Worm (Caenorhabditis elegans) whole organism, L1 larva: Measurements from ENCODE around the gene F19C7.8.
A peak's percentile ranks its signal among the peaks of the same experiment; 100 is the strongest.

Experiments
- Y116A8C.19 ChIP-seq: sonication (generic microtip); optimal IDR thresholded peaks from 2 replicates; lab custom pipeline; 2016; ENCODE audit warnings: missing compliant biosample characterization, missing genetic modification characterization, borderline replicate concordance
- aha-1 ChIP-seq: fragments of 150-350 bp; optimal IDR thresholded peaks from 2 replicates; lab custom pipeline; 2014; ENCODE audit warnings: missing biosample characterization, missing genetic modification characterization
- alr-1 ChIP-seq: fragments of 200-800 bp; sonication (Bioruptor generic); optimal IDR thresholded peaks from 2 replicates; lab custom pipeline; 2018; ENCODE audit warnings: borderline replicate concordance, mild to moderate bottlenecking, missing genetic modification characterization, missing compliant biosample characterization
- aly-2 ChIP-seq: fragments of 150-350 bp; optimal IDR thresholded peaks from 2 replicates; lab custom pipeline; 2014; ENCODE audit warnings: missing biosample characterization, missing genetic modification characterization
- blmp-1 ChIP-seq: fragments of 150-350 bp; optimal IDR thresholded peaks from 2 replicates; lab custom pipeline; 2014; ENCODE audit warnings: missing biosample characterization, missing genetic modification characterization
- ceh-8 ChIP-seq: fragments of 200-800 bp; sonication (Bioruptor generic); optimal IDR thresholded peaks from 2 replicates; lab custom pipeline; 2018; ENCODE audit warnings: mild to moderate bottlenecking, missing genetic modification characterization, moderate library complexity, missing compliant biosample characterization
- ceh-82 ChIP-seq, 3 experiments: fragments of 150-350 bp in 1 of 3; sonication (generic microtip) in 2 of 3; optimal IDR thresholded peaks; 2 replicates each; lab custom pipeline; 2014 to 2017; ENCODE audit warnings: missing biosample characterization in 3 of 3, missing genetic modification characterization in 3 of 3
- ceh-88 ChIP-seq: fragments of 200-800 bp; sonication (Bioruptor generic); IDR thresholded peaks from 2 replicates; pipeline ENCODE4 v1.3.6; 2022; ENCODE audit warnings: missing genetic modification characterization, missing compliant biosample characterization
- ces-1 ChIP-seq: fragments of 150-350 bp; optimal IDR thresholded peaks from 2 replicates; lab custom pipeline; 2014; ENCODE audit warnings: missing biosample characterization, missing genetic modification reagents, missing genetic modification characterization
- efl-1 ChIP-seq, 4 experiments: fragments of 150-350 bp; optimal IDR thresholded peaks in 3 of 4; peaks in 1 of 4; 1 replicate in 1 of 4; 2 replicates in 3 of 4; lab custom pipeline; 2014; ENCODE audit warnings: missing biosample characterization in 2 of 4, missing genetic modification characterization in 2 of 4, missing genetic modification reagents in 2 of 4
- efl-3 ChIP-seq: fragments of 200-800 bp; sonication (Bioruptor generic); optimal IDR thresholded peaks from 2 replicates; lab custom pipeline; 2018; ENCODE audit warnings: mild to moderate bottlenecking, missing genetic modification characterization, missing compliant biosample characterization
- egl-13 ChIP-seq: sonication (generic microtip); optimal IDR thresholded peaks from 2 replicates; lab custom pipeline; 2016; ENCODE audit warnings: missing genotype, missing genetic modification reagents, missing genetic modification characterization, missing compliant biosample characterization
- egl-27 ChIP-seq, 2 experiments: fragments of 150-350 bp in 1 of 2; sonication (generic microtip); optimal IDR thresholded peaks; 3 replicates each; lab custom pipeline; 2017 to 2018; ENCODE audit warnings: missing biosample characterization in 2 of 2, missing genetic modification characterization in 2 of 2, missing genetic modification reagents in 2 of 2
- elt-2 ChIP-seq: sonication (generic microtip); optimal IDR thresholded peaks from 2 replicates; lab custom pipeline; 2016; ENCODE audit warnings: missing genetic modification characterization, mild to moderate bottlenecking, inconsistent platforms, missing compliant biosample characterization, missing genetic modification reagents
- elt-3 ChIP-seq, 6 experiments: fragments of 150-350 bp in 1 of 6; sonication (generic microtip); optimal IDR thresholded peaks; 2 replicates each; lab custom pipeline; 2017 to 2018; ENCODE audit warnings: missing biosample characterization in 6 of 6, missing genetic modification characterization in 6 of 6, inconsistent platforms in 1 of 6
- fkh-10 ChIP-seq: sonication (generic microtip); optimal IDR thresholded peaks from 2 replicates; lab custom pipeline; 2017; ENCODE audit warnings: missing biosample characterization, missing genetic modification reagents, missing genetic modification characterization
- fkh-4 ChIP-seq: sonication (generic microtip); optimal IDR thresholded peaks from 2 replicates; lab custom pipeline; 2016; ENCODE audit warnings: missing compliant biosample characterization, missing genetic modification characterization, borderline replicate concordance
- fos-1 ChIP-seq: fragments of 150-350 bp; optimal IDR thresholded peaks from 2 replicates; lab custom pipeline; 2014; ENCODE audit warnings: missing biosample characterization, missing genetic modification characterization
- grh-1 ChIP-seq: fragments of 200-800 bp; sonication (Bioruptor generic); IDR thresholded peaks from 2 replicates; pipeline ENCODE4 v1.3.6; 2022; ENCODE audit warnings: missing genetic modification reagents, missing genetic modification characterization, missing compliant biosample characterization
- hlh-17 ChIP-seq: fragments of 200-800 bp; sonication (Bioruptor generic); optimal IDR thresholded peaks from 2 replicates; lab custom pipeline; 2018; ENCODE audit warnings: missing genetic modification characterization, mild to moderate bottlenecking, missing compliant biosample characterization, moderate library complexity, borderline replicate concordance
- isw-1 ChIP-seq: fragments of 200-800 bp; sonication (Bioruptor generic); IDR thresholded peaks from 2 replicates; pipeline ENCODE4 v1.3.6; 2022; ENCODE audit warnings: missing genetic modification characterization, missing compliant biosample characterization
- lin-13 ChIP-seq: fragments of 150-350 bp; optimal IDR thresholded peaks from 2 replicates; lab custom pipeline; 2014; ENCODE audit warnings: missing biosample characterization, missing genetic modification reagents, missing genetic modification characterization
- lin-14 ChIP-seq: fragments of 200-800 bp; sonication (Bioruptor generic); optimal IDR thresholded peaks from 2 replicates; lab custom pipeline; 2018; ENCODE audit warnings: mild to moderate bottlenecking, missing genetic modification characterization, moderate library complexity, missing compliant biosample characterization
- lin-35 ChIP-seq, 2 experiments: fragments of 150-350 bp; optimal IDR thresholded peaks; 2 replicates each; lab custom pipeline; 2014; ENCODE audit warnings: missing biosample characterization in 2 of 2, missing genetic modification characterization in 2 of 2, missing genetic modification reagents in 2 of 2
- lin-39 ChIP-seq: fragments of 150-350 bp; optimal IDR thresholded peaks from 2 replicates; lab custom pipeline; 2014; ENCODE audit warnings: missing biosample characterization, missing genetic modification reagents, missing genetic modification characterization
- lsy-2 ChIP-seq, 2 experiments: fragments of 150-350 bp; optimal IDR thresholded peaks; 2 replicates each; lab custom pipeline; 2014; ENCODE audit warnings: missing biosample characterization in 2 of 2, missing genetic modification characterization in 2 of 2
- mep-1 ChIP-seq: fragments of 150-350 bp; optimal IDR thresholded peaks from 2 replicates; lab custom pipeline; 2014; ENCODE audit warnings: missing biosample characterization, missing genetic modification characterization
- nhr-12 ChIP-seq: sonication (generic microtip); optimal IDR thresholded peaks from 2 replicates; lab custom pipeline; 2017; ENCODE audit warnings: missing biosample characterization, missing genetic modification characterization
- nhr-237 ChIP-seq: fragments of 150-350 bp; optimal IDR thresholded peaks from 2 replicates; lab custom pipeline; 2014; ENCODE audit warnings: missing biosample characterization, missing genetic modification characterization
- nhr-47 ChIP-seq: sonication (generic microtip); optimal IDR thresholded peaks from 2 replicates; lab custom pipeline; 2016; ENCODE audit warnings: mild to moderate bottlenecking, missing genetic modification characterization, moderate library complexity, missing compliant biosample characterization
- nhr-71 ChIP-seq: sonication (generic microtip); optimal IDR thresholded peaks from 2 replicates; lab custom pipeline; 2016; ENCODE audit warnings: mild to moderate bottlenecking, missing genetic modification characterization, moderate library complexity, missing compliant biosample characterization
- nhr-77 ChIP-seq: fragments of 150-350 bp; optimal IDR thresholded peaks from 2 replicates; lab custom pipeline; 2014; ENCODE audit warnings: missing biosample characterization, missing genetic modification characterization
- nhr-84 ChIP-seq: sonication (generic microtip); optimal IDR thresholded peaks from 2 replicates; lab custom pipeline; 2017; ENCODE audit warnings: missing biosample characterization, missing genetic modification characterization
- nhr-85 ChIP-seq: sonication (generic microtip); peaks from one replicate; lab custom pipeline; 2016; ENCODE audit warnings: missing genetic modification characterization, inconsistent platforms, missing compliant biosample characterization
- rnt-1 ChIP-seq: sonication (generic microtip); optimal IDR thresholded peaks from 2 replicates; lab custom pipeline; 2016; ENCODE audit warnings: mild to moderate bottlenecking, missing genetic modification characterization, moderate library complexity, missing compliant biosample characterization
- snpc-4 ChIP-seq: fragments of 150-350 bp; optimal IDR thresholded peaks from 2 replicates; lab custom pipeline; 2014; ENCODE audit warnings: missing biosample characterization, missing genetic modification characterization
- snu-23 ChIP-seq: sonication (generic microtip); optimal IDR thresholded peaks from 2 replicates; lab custom pipeline; 2016; ENCODE audit warnings: missing genetic modification characterization, missing compliant biosample characterization
- sptf-1 ChIP-seq: fragments of 150-350 bp; optimal IDR thresholded peaks from 2 replicates; lab custom pipeline; 2014; ENCODE audit warnings: missing biosample characterization, missing genetic modification characterization
- sup-37 ChIP-seq: fragments of 200-800 bp; sonication (Bioruptor generic); optimal IDR thresholded peaks from 2 replicates; lab custom pipeline; 2018; ENCODE audit warnings: mild to moderate bottlenecking, missing genetic modification characterization, missing compliant biosample characterization
- tbx-2 ChIP-seq: sonication (generic microtip); optimal IDR thresholded peaks from 2 replicates; lab custom pipeline; 2016; ENCODE audit warnings: missing genetic modification characterization, missing compliant biosample characterization
- tlp-1 ChIP-seq: fragments of 150-350 bp; optimal IDR thresholded peaks from 2 replicates; lab custom pipeline; 2014; ENCODE audit warnings: missing biosample characterization, missing genetic modification characterization
- unc-62 ChIP-seq: fragments of 150-350 bp; optimal IDR thresholded peaks from 2 replicates; lab custom pipeline; 2014; ENCODE audit warnings: missing biosample characterization, missing genetic modification reagents, missing genetic modification characterization
- unc-86 ChIP-seq: sonication (generic microtip); optimal IDR thresholded peaks from 2 replicates; lab custom pipeline; 2016; ENCODE audit warnings: missing genetic modification characterization, missing compliant biosample characterization
- unc-98 ChIP-seq: fragments of 200-800 bp; sonication (Bioruptor generic); IDR thresholded peaks from 2 replicates; pipeline ENCODE4 v1.3.6; 2022; ENCODE audit warnings: missing genetic modification characterization, missing compliant biosample characterization
- zag-1 ChIP-seq: fragments of 150-350 bp; optimal IDR thresholded peaks from 2 replicates; lab custom pipeline; 2014; ENCODE audit warnings: missing biosample characterization, missing genetic modification characterization
- zip-4 ChIP-seq: fragments of 200-800 bp; sonication (Bioruptor generic); optimal IDR thresholded peaks from 2 replicates; lab custom pipeline; 2018; ENCODE audit warnings: mild to moderate bottlenecking, missing genetic modification characterization, moderate library complexity, missing compliant biosample characterization
- ztf-4 ChIP-seq: fragments of 150-350 bp; optimal IDR thresholded peaks from 2 replicates; lab custom pipeline; 2014; ENCODE audit warnings: missing biosample characterization, missing genetic modification characterization

F19C7.8 gene

ce11 chrIV:4588408-4588807 lies 49.5 kb downstream of the F19C7.8 start (continued):
- TF ChIP-seq elt-3 (tag; optimal IDR thresholded peaks at IDR 0.05; lab: Kevin White, UChicago) (peak in 1 of 6 experiments; percentile 12), nhr-47 (tag; lab: Kevin White, UChicago) (no peak)
- TF ChIP-seq, all 84 proteins: peak for 6

ce11 chrIV:4587532-4587931 lies 50.4 kb downstream of the F19C7.8 start:
- no peak for TF ChIP-seq ceh-88 (GFP tag; lab: Robert Waterston, UW)
- TF ChIP-seq hlh-17 (GFP tag; lab: Kevin White, UChicago), result no peak
- peak in 5 of 6 experiments; percentile 19 to 52 (median 47) for TF ChIP-seq elt-3 (tag; optimal IDR thresholded peaks at IDR 0.05; lab: Kevin White, UChicago)
- TF ChIP-seq nhr-77 (tag; lab: Kevin White, UChicago), result no peak
- TF ChIP-seq nhr-85 (tag; lab: Kevin White, UChicago), result peak; percentile 12

ce11 chrIV:4585991-4586390 lies 51.9 kb downstream of the F19C7.8 start:
- peak in 1 of 2 experiments; percentile 10 for TF ChIP-seq lin-35 (GFP tag; optimal IDR thresholded peaks at IDR 0.05; lab: Kevin White, UChicago)
- peak; percentile 96 for TF ChIP-seq fkh-10 (GFP tag; lab: Kevin White, UChicago)
- no peak for TF ChIP-seq aly-2 (tag; lab: Kevin White, UChicago)
- no peak for TF ChIP-seq nhr-85 (tag; lab: Kevin White, UChicago)
- TF ChIP-seq zag-1 (tag; lab: Kevin White, UChicago), result peak; percentile 80
- TF ChIP-seq fos-1 (tag; lab: Kevin White, UChicago), result no peak
- no peak for TF ChIP-seq ztf-4 (tag; lab: Kevin White, UChicago)
- TF ChIP-seq tlp-1, result no peak
- peak; percentile 33 for TF ChIP-seq mep-1 (tag; lab: Kevin White, UChicago)
- no peak for TF ChIP-seq elt-3 (tag; optimal IDR thresholded peaks at IDR 0.05; lab: Kevin White, UChicago)
- TF ChIP-seq isw-1 (GFP tag; lab: Robert Waterston, UW), result peak; percentile 11; the same call in 1 of the 2 replicates
- no peak for TF ChIP-seq unc-98 (GFP tag; lab: Robert Waterston, UW)
- no peak for TF ChIP-seq fkh-4
- TF ChIP-seq ces-1 (GFP tag; lab: Kevin White, UChicago), result peak; percentile 97
- TF ChIP-seq unc-86, result no peak
- no peak for TF ChIP-seq rnt-1 (tag; lab: Kevin White, UChicago)
- no peak for TF ChIP-seq Y116A8C.19 (tag; lab: Kevin White, UChicago)
- TF ChIP-seq grh-1 (GFP tag; lab: Robert Waterston, UW), result no peak
- TF ChIP-seq zip-4, result no peak
- TF ChIP-seq aha-1 (tag; lab: Kevin White, UChicago), result no peak
- peak; percentile 20 for TF ChIP-seq nhr-47 (tag; lab: Kevin White, UChicago)
- TF ChIP-seq lin-14 (GFP tag; lab: Kevin White, UChicago), result peak; percentile 94
- TF ChIP-seq ceh-82 (tag; optimal IDR thresholded peaks at IDR 0.05; lab: Kevin White, UChicago), result peak in 1 of 3 experiments; percentile 37
- no peak for TF ChIP-seq sup-37 (GFP tag; lab: Kevin White, UChicago)
- no peak for TF ChIP-seq lin-39
- no peak for TF ChIP-seq lin-13 (GFP tag; lab: Kevin White, UChicago)
- TF ChIP-seq nhr-237 (tag; lab: Kevin White, UChicago), result no peak
- no peak for TF ChIP-seq egl-13
- TF ChIP-seq nhr-84 (tag; lab: Kevin White, UChicago), result no peak
- no peak for TF ChIP-seq alr-1 (tag; lab: Kevin White, UChicago)
- peak; percentile 39 for TF ChIP-seq tbx-2
- TF ChIP-seq elt-2 (tag; lab: Kevin White, UChicago), result no peak
- TF ChIP-seq efl-3 (GFP tag; lab: Kevin White, UChicago), result no peak
- no peak for TF ChIP-seq sptf-1
- TF ChIP-seq nhr-12, result no peak
- no peak for TF ChIP-seq egl-27 (tag; optimal IDR thresholded peaks at IDR 0.05; lab: Kevin White, UChicago)
- peak; percentile 33 for TF ChIP-seq nhr-71 (tag; lab: Kevin White, UChicago)
- TF ChIP-seq nhr-77 (tag; lab: Kevin White, UChicago), result no peak
- peak in 1 of 2 experiments; percentile 50 for TF ChIP-seq lsy-2 (tag; optimal IDR thresholded peaks at IDR 0.05; lab: Kevin White, UChicago)
- TF ChIP-seq efl-1 (optimal IDR thresholded peaks at IDR 0.05; lab: Kevin White, UChicago), result peak in 1 of 2 experiments; percentile 5
- TF ChIP-seq efl-1 (GFP tag; optimal IDR thresholded peaks at IDR 0.05 in 1 of 2; lab: Kevin White, UChicago), result peak in 1 of 2 experiments; percentile 21
- TF ChIP-seq snu-23, result peak; percentile 7
- no peak for TF ChIP-seq blmp-1 (tag; lab: Kevin White, UChicago)
- TF ChIP-seq snpc-4 (tag; lab: Kevin White, UChicago), result no peak
- peak; percentile 19 for TF ChIP-seq ceh-8
- TF ChIP-seq unc-62 (GFP tag; lab: Kevin White, UChicago), result no peak
